Fruit fly (Drosophila melanogaster) whole organism, pupa: Measurements from ENCODE around the gene slou.

Experiments used
- CG10348 ChIP-seq: fragments of 200-800 bp; sonication (Bioruptor generic); IDR thresholded peaks from 2 replicates; pipeline ENCODE4 v1.3.6; 2022; ENCODE audit warnings: missing biosample characterization, missing genetic modification characterization
- CG12605 ChIP-seq: fragments of 200-800 bp; sonication (Bioruptor generic); IDR thresholded peaks from 2 replicates; pipeline ENCODE4 v1.3.6; 2022; ENCODE audit warnings: missing biosample characterization, missing genetic modification characterization
- CG13204 ChIP-seq: fragments of 200-800 bp; sonication (Bioruptor generic); optimal IDR thresholded peaks from 2 replicates; lab custom pipeline; 2018; ENCODE audit warnings: missing biosample characterization, mild to moderate bottlenecking, missing genetic modification characterization, moderate library complexity
- CG14655 ChIP-seq: fragments of 200-800 bp; sonication (Bioruptor generic); optimal IDR thresholded peaks from 3 replicates; lab custom pipeline; 2017; ENCODE audit warnings: mild to moderate bottlenecking, missing biosample characterization, missing genetic modification reagents, missing genetic modification characterization
- CG15710 ChIP-seq: fragments of 200-800 bp; sonication (Bioruptor generic); optimal IDR thresholded peaks from 2 replicates; lab custom pipeline; 2018; ENCODE audit warnings: missing biosample characterization, mild to moderate bottlenecking, missing genetic modification characterization, moderate library complexity
- CG17806 ChIP-seq: fragments of 200-800 bp; sonication (Bioruptor generic); optimal IDR thresholded peaks from 2 replicates; lab custom pipeline; 2018; ENCODE audit warnings: missing biosample characterization, mild to moderate bottlenecking, missing genetic modification characterization, moderate library complexity
- CG32121 ChIP-seq: fragments of 200-800 bp; sonication (Bioruptor generic); IDR thresholded peaks from 2 replicates; pipeline ENCODE4 v1.3.6; 2022; ENCODE audit warnings: missing biosample characterization, missing genetic modification characterization
- CG34367 ChIP-seq: fragments of 200-800 bp; sonication (Bioruptor generic); optimal IDR thresholded peaks from 2 replicates; lab custom pipeline; 2018; ENCODE audit warnings: missing biosample characterization, mild to moderate bottlenecking, missing genetic modification characterization
- CG4496 ChIP-seq: fragments of 200-800 bp; sonication (Bioruptor generic); IDR thresholded peaks from 3 replicates; pipeline ENCODE4 v1.3.6; 2022; ENCODE audit warnings: missing biosample characterization, missing genetic modification characterization
- CG8159 ChIP-seq: fragments of 200-800 bp; sonication (Bioruptor generic); optimal IDR thresholded peaks from 3 replicates; lab custom pipeline; 2018; ENCODE audit warnings: missing biosample characterization, mild to moderate bottlenecking, missing genetic modification characterization, moderate library complexity
- CG8301 ChIP-seq: fragments of 200-800 bp; sonication (Bioruptor generic); optimal IDR thresholded peaks from 2 replicates; lab custom pipeline; 2018; ENCODE audit warnings: missing biosample characterization, mild to moderate bottlenecking, missing genetic modification characterization
- CG9948 ChIP-seq: fragments of 200-800 bp; sonication (Bioruptor generic); optimal IDR thresholded peaks from 2 replicates; lab custom pipeline; 2018; ENCODE audit warnings: missing biosample characterization, mild to moderate bottlenecking, missing genetic modification characterization, moderate library complexity
- D1 ChIP-seq: fragments of 200-800 bp; sonication (Bioruptor generic); optimal IDR thresholded peaks from 2 replicates; lab custom pipeline; 2018; ENCODE audit warnings: missing biosample characterization, mild to moderate bottlenecking, missing genetic modification characterization, moderate library complexity
- EcR ChIP-seq: fragments of 200-800 bp; sonication (Bioruptor generic); optimal IDR thresholded peaks from 3 replicates; lab custom pipeline; 2019; ENCODE audit warnings: missing biosample characterization, missing genetic modification characterization, mild to moderate bottlenecking, moderate library complexity, missing genetic modification reagents
- Ets98B ChIP-seq: fragments of 200-800 bp; sonication (Bioruptor generic); IDR thresholded peaks from 2 replicates; pipeline ENCODE4 v1.3.6; 2022; ENCODE audit warnings: missing biosample characterization, missing genetic modification characterization
- Pif1A ChIP-seq: fragments of 200-800 bp; sonication (Bioruptor generic); optimal IDR thresholded peaks from 3 replicates; lab custom pipeline; 2016; ENCODE audit warnings: missing biosample characterization, missing genetic modification characterization
- Pif1B ChIP-seq: fragments of 200-800 bp; sonication (Bioruptor generic); optimal IDR thresholded peaks from 3 replicates; lab custom pipeline; 2016; ENCODE audit warnings: missing biosample characterization, missing genetic modification characterization
- Snoo ChIP-seq: fragments of 200-800 bp; sonication (Bioruptor generic); optimal IDR thresholded peaks from 3 replicates; lab custom pipeline; 2017; ENCODE audit warnings: missing biosample characterization, mild to moderate bottlenecking, missing genetic modification characterization, inconsistent platforms
- fd96Ca ChIP-seq: fragments of 200-800 bp; sonication (Bioruptor generic); IDR thresholded peaks from 3 replicates; pipeline ENCODE4 v1.3.6; 2022; ENCODE audit warnings: missing biosample characterization, missing genetic modification characterization
- gl ChIP-seq: fragments of 200-800 bp; sonication (Bioruptor generic); optimal IDR thresholded peaks from 2 replicates; lab custom pipeline; 2018; ENCODE audit warnings: missing biosample characterization, mild to moderate bottlenecking, missing genetic modification characterization
- rn ChIP-seq: fragments of 200-800 bp; sonication (Bioruptor generic); IDR thresholded peaks from 2 replicates; pipeline ENCODE4 v1.3.6; 2022; ENCODE audit warnings: missing biosample characterization, missing genetic modification characterization

Gene slou

dm6 chr3R:21580091-21580490, 23.1 kb upstream of the slou start:
- TF ChIP-seq CG9948 (tag; lab: Kevin White, UChicago) (no peak), EcR (GFP tag; lab: Kevin White, UChicago) (no peak), CG17806 (tag; lab: Kevin White, UChicago) (no peak), Pif1B (GFP tag; lab: Kevin White, UChicago) (no peak), CG32121 (GFP tag; lab: Robert Waterston, UW) (peak; percentile 35; the same call in 1 of the 2 replicates)
- TF ChIP-seq, all 21 proteins: peak for 1

- TF ChIP-seq rn (GFP tag; lab: Robert Waterston, UW) (no peak), CG10348 (GFP tag; lab: Robert Waterston, UW) (no peak), CG17806 (tag; lab: Kevin White, UChicago) (no peak), EcR (GFP tag; lab: Kevin White, UChicago) (no peak), CG32121 (GFP tag; lab: Robert Waterston, UW) (no peak), CG4496 (no peak), CG34367 (tag; lab: Kevin White, UChicago) (no peak), Snoo (tag; lab: Kevin White, UChicago) (no peak), Pif1B (GFP tag; lab: Kevin White, UChicago) (no peak), D1 (tag; lab: Kevin White, UChicago) (no peak), CG13204 (GFP tag; lab: Kevin White, UChicago) (no peak), CG14655 (GFP tag; lab: Kevin White, UChicago) (no peak), CG12605 (GFP tag; lab: Robert Waterston, UW) (no peak), Pif1A (no peak), fd96Ca (GFP tag; lab: Robert Waterston, UW) (no peak), CG9948 (tag; lab: Kevin White, UChicago) (no peak)
These were observed 12.1 kb upstream of the slou start, which contains the start of gene CG15498 for dm6 chr3R:21569049-21569448. CG15498 (minus strand) TSS chr3R:21569149.

DNA sequence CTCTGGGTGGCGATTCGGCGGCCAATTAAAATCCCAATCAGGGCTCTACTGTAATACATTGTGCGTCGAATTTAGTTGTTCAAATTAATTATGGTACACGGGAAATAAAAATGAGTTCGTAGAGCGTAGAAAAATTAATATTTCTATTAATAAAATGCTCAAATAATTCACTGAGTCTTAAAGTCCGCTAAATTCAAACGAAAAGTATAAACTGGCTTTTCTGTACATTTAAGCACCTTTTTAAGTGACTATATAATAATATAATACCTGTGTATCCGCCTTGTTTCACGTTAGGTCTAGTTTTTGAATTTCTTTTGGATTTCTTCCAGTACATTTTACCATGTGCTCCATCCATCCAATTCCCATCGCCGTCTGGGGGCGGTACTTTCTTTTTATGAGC, 9.8 kb upstream of the slou start:
- TF ChIP-seq D1 (tag; lab: Kevin White, UChicago) = no peak
- TF ChIP-seq CG15710 (tag; lab: Kevin White, UChicago) = no peak
- TF ChIP-seq Pif1B (GFP tag; lab: Kevin White, UChicago) = no peak
- TF ChIP-seq CG8159 (tag; lab: Kevin White, UChicago) = no peak
- TF ChIP-seq CG32121 (GFP tag; lab: Robert Waterston, UW) = no peak
- TF ChIP-seq CG17806 (tag; lab: Kevin White, UChicago) = no peak
- TF ChIP-seq CG10348 (GFP tag; lab: Robert Waterston, UW) = no peak
- no peak for TF ChIP-seq CG34367 (tag; lab: Kevin White, UChicago)
- no peak for TF ChIP-seq CG8301 (tag; lab: Kevin White, UChicago)
- no peak for TF ChIP-seq Pif1A
- TF ChIP-seq EcR (GFP tag; lab: Kevin White, UChicago) = no peak

DNA sequence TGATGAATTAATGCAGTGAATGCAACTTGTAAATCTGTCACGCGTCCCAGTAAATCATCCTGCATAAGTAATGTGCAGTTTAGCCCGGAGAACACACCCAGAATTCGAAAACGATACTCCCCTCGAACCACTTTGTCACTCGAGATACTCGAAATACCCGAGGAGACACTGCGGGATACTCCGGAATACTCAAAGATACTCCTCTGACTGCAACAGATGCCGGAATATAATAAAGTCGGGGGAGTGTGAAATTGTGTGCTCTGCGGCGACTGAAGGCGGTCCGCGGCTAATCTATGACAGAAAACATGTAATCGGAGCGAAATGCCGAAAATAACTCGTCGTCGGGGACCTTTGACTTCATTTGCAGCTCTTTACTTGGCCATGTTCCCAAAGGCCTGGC, 9.4 kb upstream of the slou start:
- no peak for TF ChIP-seq CG34367 (tag; lab: Kevin White, UChicago)
- no peak for TF ChIP-seq Snoo (tag; lab: Kevin White, UChicago)
- TF ChIP-seq CG14655 (GFP tag; lab: Kevin White, UChicago) = no peak
- TF ChIP-seq CG12605 (GFP tag; lab: Robert Waterston, UW) = no peak
- no peak for TF ChIP-seq Ets98B (GFP tag; lab: Robert Waterston, UW)
- TF ChIP-seq CG10348 (GFP tag; lab: Robert Waterston, UW) = no peak
- TF ChIP-seq CG9948 (tag; lab: Kevin White, UChicago) = no peak
- no peak for TF ChIP-seq CG13204 (GFP tag; lab: Kevin White, UChicago)
- TF ChIP-seq CG8159 (tag; lab: Kevin White, UChicago) = no peak
- TF ChIP-seq D1 (tag; lab: Kevin White, UChicago) = no peak
- TF ChIP-seq rn (GFP tag; lab: Robert Waterston, UW) = no peak
- no peak for TF ChIP-seq EcR (GFP tag; lab: Kevin White, UChicago)
- TF ChIP-seq fd96Ca (GFP tag; lab: Robert Waterston, UW) = no peak
- no peak for TF ChIP-seq Pif1B (GFP tag; lab: Kevin White, UChicago)
- no peak for TF ChIP-seq CG32121 (GFP tag; lab: Robert Waterston, UW)
- no peak for TF ChIP-seq CG15710 (tag; lab: Kevin White, UChicago)
- TF ChIP-seq CG8301 (tag; lab: Kevin White, UChicago) = no peak

dm6 chr3R:21563306-21563705, 6.3 kb upstream of the slou start:
- TF ChIP-seq CG14655 (GFP tag; lab: Kevin White, UChicago) (no peak), CG13204 (GFP tag; lab: Kevin White, UChicago) (no peak), CG12605 (GFP tag; lab: Robert Waterston, UW) (no peak), CG8301 (tag; lab: Kevin White, UChicago) (no peak), CG15710 (tag; lab: Kevin White, UChicago) (no peak), CG32121 (GFP tag; lab: Robert Waterston, UW) (no peak), fd96Ca (GFP tag; lab: Robert Waterston, UW) (no peak), CG8159 (tag; lab: Kevin White, UChicago) (no peak), gl (tag; lab: Kevin White, UChicago) (no peak), Snoo (tag; lab: Kevin White, UChicago) (no peak), Ets98B (GFP tag; lab: Robert Waterston, UW) (no peak), EcR (GFP tag; lab: Kevin White, UChicago) (no peak), CG10348 (GFP tag; lab: Robert Waterston, UW) (no peak)
- TF ChIP-seq, all 21 proteins: peak for 0

- no peak for TF ChIP-seq Pif1B (GFP tag; lab: Kevin White, UChicago)
- TF ChIP-seq CG15710 (tag; lab: Kevin White, UChicago) = no peak
- TF ChIP-seq CG9948 (tag; lab: Kevin White, UChicago) = no peak
- no peak for TF ChIP-seq CG10348 (GFP tag; lab: Robert Waterston, UW)
- TF ChIP-seq CG34367 (tag; lab: Kevin White, UChicago) = no peak
- TF ChIP-seq D1 (tag; lab: Kevin White, UChicago) = no peak
- TF ChIP-seq CG14655 (GFP tag; lab: Kevin White, UChicago) = no peak
- no peak for TF ChIP-seq fd96Ca (GFP tag; lab: Robert Waterston, UW)
- TF ChIP-seq Snoo (tag; lab: Kevin White, UChicago) = no peak
- TF ChIP-seq CG17806 (tag; lab: Kevin White, UChicago) = no peak
- no peak for TF ChIP-seq gl (tag; lab: Kevin White, UChicago)
- TF ChIP-seq CG32121 (GFP tag; lab: Robert Waterston, UW) = no peak
- no peak for TF ChIP-seq CG4496
- TF ChIP-seq, all 21 proteins: peak for 0
These were observed 4.5 kb upstream of the slou start for dm6 chr3R:21561427-21561872.
